Fruit fly (Drosophila melanogaster) whole organism, embryonic: Measurements from ENCODE around the gene CG12017.

ENCODE experiments used
- Asciz ChIP-seq: fragments of 200-800 bp; sonication (Bioruptor generic); optimal IDR thresholded peaks from 2 replicates; lab custom pipeline; 2017; ENCODE audit warnings: missing biosample characterization, mild to moderate bottlenecking, missing genetic modification characterization, missing genetic modification reagents
- CG10979 ChIP-seq: fragments of 200-800 bp; sonication (Bioruptor generic); optimal IDR thresholded peaks from 2 replicates; lab custom pipeline; 2018; ENCODE audit warnings: missing biosample characterization, mild to moderate bottlenecking, missing genetic modification characterization, moderate library complexity
- CG11093 ChIP-seq: fragments of 200-800 bp; sonication (Bioruptor generic); IDR thresholded peaks from 3 replicates; pipeline ENCODE4 v1.3.6; 2022; ENCODE audit warnings: missing biosample characterization, missing genetic modification characterization
- CG11398 ChIP-seq: fragments of 200-800 bp; sonication (Bioruptor generic); optimal IDR thresholded peaks from 2 replicates; lab custom pipeline; 2016; ENCODE audit warnings: missing biosample characterization, missing genetic modification characterization
- CG12391 ChIP-seq: fragments of 200-800 bp; sonication (Bioruptor generic); optimal IDR thresholded peaks from 3 replicates; lab custom pipeline; 2018; ENCODE audit warnings: missing biosample characterization, mild to moderate bottlenecking, missing genetic modification characterization, moderate library complexity
- CG12659 ChIP-seq: fragments of 200-800 bp; sonication (Bioruptor generic); optimal IDR thresholded peaks from 3 replicates; lab custom pipeline; 2017; ENCODE audit warnings: mild to moderate bottlenecking, missing biosample characterization, missing genetic modification reagents, missing genetic modification characterization
- CG12942 ChIP-seq: fragments of 200-800 bp; sonication (Bioruptor generic); optimal IDR thresholded peaks from 3 replicates; lab custom pipeline; 2016; ENCODE audit warnings: missing biosample characterization, missing genetic modification characterization
- CG13894 ChIP-seq: fragments of 200-800 bp; sonication (Bioruptor generic); optimal IDR thresholded peaks from 3 replicates; lab custom pipeline; 2018; ENCODE audit warnings: missing biosample characterization, mild to moderate bottlenecking, missing genetic modification characterization, moderate library complexity
- CG14860 ChIP-seq: fragments of 200-800 bp; sonication (Bioruptor generic); IDR thresholded peaks from 3 replicates; pipeline ENCODE4 v1.3.6; 2022; ENCODE audit warnings: missing biosample characterization, missing genetic modification characterization; ENCODE audit not compliant: partially characterized antibody
- CG15696 ChIP-seq: fragments of 200-800 bp; sonication (Bioruptor generic); optimal IDR thresholded peaks from 2 replicates; lab custom pipeline; 2019; ENCODE audit warnings: missing biosample characterization, mild to moderate bottlenecking, missing genetic modification characterization, moderate library complexity
- CG16863 ChIP-seq: fragments of 200-800 bp; sonication (Bioruptor generic); optimal IDR thresholded peaks from 3 replicates; lab custom pipeline; 2016; ENCODE audit warnings: missing biosample characterization, missing genetic modification characterization
- CG17328 ChIP-seq: fragments of 200-800 bp; sonication (Bioruptor generic); IDR thresholded peaks from 2 replicates; pipeline ENCODE4 v1.3.6; 2022; ENCODE audit warnings: missing biosample characterization, missing genetic modification characterization
- CG17385 ChIP-seq: fragments of 200-800 bp; sonication (Bioruptor generic); optimal IDR thresholded peaks from 3 replicates; lab custom pipeline; 2018; ENCODE audit warnings: missing biosample characterization, mild to moderate bottlenecking, missing genetic modification characterization
- CG18619 ChIP-seq: fragments of 200-800 bp; sonication (Bioruptor generic); optimal IDR thresholded peaks from 3 replicates; lab custom pipeline; 2017; ENCODE audit warnings: missing biosample characterization, mild to moderate bottlenecking, missing genetic modification characterization
- CG34224 ChIP-seq: fragments of 200-800 bp; sonication (Bioruptor generic); IDR thresholded peaks from 3 replicates; pipeline ENCODE4 v1.3.6; 2022; ENCODE audit warnings: missing biosample characterization, missing genetic modification characterization; ENCODE audit not compliant: partially characterized antibody
- CG6654 ChIP-seq: fragments of 200-800 bp; sonication (Bioruptor generic); optimal IDR thresholded peaks from 2 replicates; lab custom pipeline; 2017; ENCODE audit warnings: missing biosample characterization, mild to moderate bottlenecking, missing genetic modification characterization
- CG6765 ChIP-seq: fragments of 200-800 bp; sonication (Bioruptor generic); optimal IDR thresholded peaks from 3 replicates; lab custom pipeline; 2017; ENCODE audit warnings: missing biosample characterization, mild to moderate bottlenecking, missing genetic modification characterization
- CG7928 ChIP-seq: fragments of 200-800 bp; sonication (Bioruptor generic); optimal IDR thresholded peaks from 2 replicates; lab custom pipeline; 2017; ENCODE audit warnings: missing biosample characterization, mild to moderate bottlenecking, missing genetic modification characterization
- CG8388 ChIP-seq: fragments of 200-800 bp; sonication (Bioruptor generic); optimal IDR thresholded peaks from 2 replicates; lab custom pipeline; 2019; ENCODE audit warnings: missing biosample characterization, mild to moderate bottlenecking, missing genetic modification characterization, moderate library complexity
- Dfd ChIP-seq, 2 experiments: fragments of >200 bp; optimal IDR thresholded peaks; 2 replicates each; lab custom pipeline; 2017; ENCODE audit warnings: missing biosample characterization in 2 of 2, missing genetic modification characterization in 2 of 2
- HLH4C ChIP-seq: fragments of 200-800 bp; sonication (Bioruptor generic); IDR thresholded peaks from 3 replicates; pipeline ENCODE4 v1.3.6; 2022; ENCODE audit warnings: missing biosample characterization, missing genetic modification characterization; ENCODE audit not compliant: partially characterized antibody
- Hand ChIP-seq: fragments of 200-800 bp; sonication (Bioruptor generic); optimal IDR thresholded peaks from 2 replicates; lab custom pipeline; 2017; ENCODE audit warnings: mild to moderate bottlenecking, missing biosample characterization, missing genetic modification reagents, missing genetic modification characterization
- Hmr ChIP-seq: fragments of 200-800 bp; sonication (Bioruptor generic); optimal IDR thresholded peaks from 3 replicates; lab custom pipeline; 2017; ENCODE audit warnings: mild to moderate bottlenecking, missing biosample characterization, missing genetic modification reagents, missing genetic modification characterization
- Hr51 ChIP-seq, 2 experiments: fragments of 200-800 bp; sonication (Bioruptor generic); optimal IDR thresholded peaks; 2 replicates in 1 of 2; 3 replicates in 1 of 2; lab custom pipeline; 2016 to 2018; ENCODE audit warnings: missing biosample characterization in 2 of 2, missing genetic modification characterization in 2 of 2, mild to moderate bottlenecking in 1 of 2, moderate library complexity in 1 of 2
- Lhr ChIP-seq: fragments of 200-800 bp; sonication (Bioruptor generic); optimal IDR thresholded peaks from 3 replicates; lab custom pipeline; 2017; ENCODE audit warnings: mild to moderate bottlenecking, missing biosample characterization, missing genetic modification reagents, missing genetic modification characterization
- Med ChIP-seq: fragments of 200-800 bp; sonication (Bioruptor generic); peaks from one replicate; lab custom pipeline; 2016; ENCODE audit warnings: missing biosample characterization, missing genetic modification characterization, mild to moderate bottlenecking, inconsistent platforms, moderate library complexity
- Optix ChIP-seq: fragments of 200-800 bp; sonication (Bioruptor generic); IDR thresholded peaks from 3 replicates; pipeline ENCODE4 v1.3.6; 2022; ENCODE audit warnings: missing biosample characterization, missing genetic modification characterization
- PHDP ChIP-seq: fragments of 200-800 bp; sonication (Bioruptor generic); optimal IDR thresholded peaks from 3 replicates; lab custom pipeline; 2018; ENCODE audit warnings: missing biosample characterization, mild to moderate bottlenecking, missing genetic modification characterization, moderate library complexity
- Sry-δ ChIP-seq: fragments of 200-800 bp; sonication (Bioruptor generic); optimal IDR thresholded peaks from 2 replicates; lab custom pipeline; 2016; ENCODE audit warnings: missing biosample characterization, missing genetic modification characterization
- Usf ChIP-seq: fragments of 200-800 bp; sonication (Bioruptor generic); optimal IDR thresholded peaks from 2 replicates; lab custom pipeline; 2017; ENCODE audit warnings: missing genotype, missing biosample characterization, missing genetic modification characterization
- Vsx1 ChIP-seq: fragments of 200-800 bp; sonication (Bioruptor generic); optimal IDR thresholded peaks from 2 replicates; lab custom pipeline; 2017; ENCODE audit warnings: missing biosample characterization, mild to moderate bottlenecking, missing genetic modification characterization, missing genetic modification reagents
- al ChIP-seq: fragments of 200-800 bp; sonication (Bioruptor generic); IDR thresholded peaks from 2 replicates; pipeline ENCODE4 v1.3.6; 2022; ENCODE audit warnings: missing biosample characterization, missing genetic modification characterization
- bowl ChIP-seq: fragments of 200-800 bp; sonication (Bioruptor generic); IDR thresholded peaks from 2 replicates; pipeline ENCODE4 v1.3.6; 2022; ENCODE audit warnings: missing biosample characterization, missing genetic modification characterization
- chn ChIP-seq: fragments of 200-800 bp; sonication (Bioruptor generic); optimal IDR thresholded peaks from 2 replicates; lab custom pipeline; 2016; ENCODE audit warnings: missing biosample characterization, missing genetic modification characterization
- dan ChIP-seq: fragments of 200-800 bp; sonication (Bioruptor generic); IDR thresholded peaks from 2 replicates; pipeline ENCODE4 v1.3.6; 2022; ENCODE audit warnings: missing biosample characterization, missing genetic modification characterization
- dimm ChIP-seq: fragments of 200-800 bp; sonication (Bioruptor generic); IDR thresholded peaks from 2 replicates; pipeline ENCODE4 v1.3.6; 2022; ENCODE audit warnings: missing biosample characterization, missing genetic modification characterization
- fd96Cb ChIP-seq: fragments of 200-800 bp; sonication (Bioruptor generic); optimal IDR thresholded peaks from 2 replicates; lab custom pipeline; 2018; ENCODE audit warnings: missing biosample characterization, mild to moderate bottlenecking, missing genetic modification characterization, moderate library complexity
- kay ChIP-seq: fragments of 200-800 bp; sonication (Bioruptor generic); optimal IDR thresholded peaks from 2 replicates; lab custom pipeline; 2016; ENCODE audit warnings: missing biosample characterization, missing genetic modification characterization
- lilli ChIP-seq: fragments of 200-800 bp; sonication (Bioruptor generic); optimal IDR thresholded peaks from 3 replicates; lab custom pipeline; 2016; ENCODE audit warnings: missing biosample characterization, missing genetic modification characterization
- nau ChIP-seq: fragments of 200-800 bp; sonication (Bioruptor generic); optimal IDR thresholded peaks from 3 replicates; lab custom pipeline; 2017; ENCODE audit warnings: missing biosample characterization, mild to moderate bottlenecking, missing genetic modification characterization, missing genetic modification reagents
- org-1 ChIP-seq: fragments of 200-800 bp; sonication (Bioruptor generic); optimal IDR thresholded peaks from 2 replicates; lab custom pipeline; 2017; ENCODE audit warnings: missing biosample characterization, missing genetic modification characterization
- pfk ChIP-seq: fragments of 200-800 bp; sonication (Bioruptor generic); optimal IDR thresholded peaks from 2 replicates; lab custom pipeline; 2018; ENCODE audit warnings: missing biosample characterization, mild to moderate bottlenecking, missing genetic modification characterization, moderate library complexity
- phol ChIP-seq: fragments of 200-800 bp; sonication (Bioruptor generic); optimal IDR thresholded peaks from 3 replicates; lab custom pipeline; 2018; ENCODE audit warnings: missing biosample characterization, mild to moderate bottlenecking, missing genetic modification characterization, moderate library complexity
- pita ChIP-seq: fragments of 200-800 bp; sonication (Bioruptor generic); optimal IDR thresholded peaks from 2 replicates; lab custom pipeline; 2017; ENCODE audit warnings: missing biosample characterization, mild to moderate bottlenecking, missing genetic modification characterization
- rib ChIP-seq: fragments of 200-800 bp; sonication (Bioruptor generic); IDR thresholded peaks from 2 replicates; pipeline ENCODE4 v1.3.6; 2022; ENCODE audit warnings: missing biosample characterization, missing genetic modification characterization
- sens-2 ChIP-seq: fragments of 200-800 bp; sonication (Bioruptor generic); IDR thresholded peaks from 2 replicates; pipeline ENCODE4 v1.3.6; 2022; ENCODE audit warnings: missing biosample characterization, missing genetic modification characterization
- sna ChIP-seq: fragments of 200-800 bp; sonication (Bioruptor generic); IDR thresholded peaks from 2 replicates; pipeline ENCODE4 v1.3.6; 2022; ENCODE audit warnings: missing biosample characterization, missing genetic modification characterization; ENCODE audit not compliant: partially characterized antibody
- tap ChIP-seq: fragments of 200-800 bp; optimal IDR thresholded peaks from 3 replicates; lab custom pipeline; 2019; ENCODE audit warnings: missing biosample characterization, mild to moderate bottlenecking, missing genetic modification characterization, moderate library complexity
- unpg ChIP-seq: fragments of 200-800 bp; sonication (Bioruptor generic); optimal IDR thresholded peaks from 3 replicates; lab custom pipeline; 2018; ENCODE audit warnings: missing biosample characterization, mild to moderate bottlenecking, missing genetic modification characterization, moderate library complexity

The CG12017 gene

dm6 chr3L:3240597-3241367 is 39.3 kb upstream of the CG12017 start (continued):
- TF ChIP-seq Med (GFP tag; lab: Kevin White, UChicago) (peak; percentile 56), CG10979 (tag; lab: Kevin White, UChicago) (peak; percentile 34), unpg (GFP tag; lab: Kevin White, UChicago) (peak; percentile 18), CG12391 (tag; lab: Kevin White, UChicago) (peak; percentile 48), sna (GFP tag; lab: Robert Waterston, UW) (no peak), kay (GFP tag; lab: Kevin White, UChicago) (no peak), pita (GFP tag; lab: Kevin White, UChicago) (no peak), CG8388 (GFP tag; lab: Kevin White, UChicago) (peak; percentile 30), Usf (no peak), CG6765 (GFP tag; lab: Kevin White, UChicago) (no peak), CG14860 (no peak), CG13894 (no peak), fd96Cb (tag; lab: Kevin White, UChicago) (peak; percentile 38), Hand (GFP tag; lab: Kevin White, UChicago) (no peak), sens-2 (GFP tag; lab: Robert Waterston, UW) (no peak), PHDP (tag; lab: Kevin White, UChicago) (peak; percentile 27), Asciz (no peak), CG17328 (no peak), Optix (GFP tag; lab: Robert Waterston, UW) (no peak), HLH4C (no peak), CG12942 (GFP tag; lab: Kevin White, UChicago) (no peak), nau (no peak), dimm (GFP tag; lab: Robert Waterston, UW) (peak; percentile 6; the same call in 1 of the 2 replicates), CG18619 (GFP tag; lab: Kevin White, UChicago) (no peak), CG7928 (no peak), Hmr (GFP tag; lab: Kevin White, UChicago) (no peak), CG11093 (GFP tag; lab: Robert Waterston, UW) (no peak), CG12659 (GFP tag; lab: Kevin White, UChicago) (no peak), CG16863 (GFP tag; lab: Kevin White, UChicago) (no peak), dan (no peak), Lhr (GFP tag; lab: Kevin White, UChicago) (no peak), tap (tag; lab: Kevin White, UChicago) (peak; percentile 44), pfk (GFP tag; lab: Kevin White, UChicago) (no peak), rib (GFP tag; lab: Robert Waterston, UW) (no peak), CG15696 (tag; lab: Kevin White, UChicago) (no peak), Hr51 (GFP tag; optimal IDR thresholded peaks at IDR 0.05; lab: Kevin White, UChicago) (peak in 1 of 2 experiments; percentile 65), lilli (GFP tag; lab: Kevin White, UChicago) (no peak), org-1 (GFP tag; lab: Kevin White, UChicago) (no peak), bowl (GFP tag; lab: Robert Waterston, UW) (no peak), CG17385 (GFP tag; lab: Kevin White, UChicago) (peak; percentile 49), al (no peak), CG34224 (GFP tag; lab: Robert Waterston, UW) (no peak), Sry-δ (no peak), chn (GFP tag; lab: Kevin White, UChicago) (no peak), phol (tag; lab: Kevin White, UChicago) (peak; percentile 34), CG6654 (GFP tag; lab: Kevin White, UChicago) (no peak), CG11398 (GFP tag; lab: Kevin White, UChicago) (no peak), Dfd (GFP tag; optimal IDR thresholded peaks at IDR 0.05; lab: Kevin White, UChicago) (no peak), Vsx1 (GFP tag; lab: Kevin White, UChicago) (no peak)
